Fruit fly (Drosophila melanogaster) whole organism, adult: ENCODE measurements around the gene SecCl.

Source experiments
- CG14711 ChIP-seq: fragments of 200-800 bp; sonication (Bioruptor generic); optimal IDR thresholded peaks from 2 replicates; lab custom pipeline; 2018; ENCODE audit warnings: missing biosample characterization, mild to moderate bottlenecking, missing genetic modification characterization, moderate library complexity
- cic ChIP-seq: fragments of 200-800 bp; sonication (Bioruptor generic); optimal IDR thresholded peaks from 2 replicates; lab custom pipeline; 2017; ENCODE audit warnings: missing biosample characterization, mild to moderate bottlenecking, missing genetic modification characterization, moderate library complexity
- pad ChIP-seq: fragments of 200-800 bp; sonication (Bioruptor generic); optimal IDR thresholded peaks from 3 replicates; lab custom pipeline; 2017; ENCODE audit warnings: missing biosample characterization, missing genetic modification characterization, mild to moderate bottlenecking, moderate library complexity, missing genetic modification reagents

DNA sequence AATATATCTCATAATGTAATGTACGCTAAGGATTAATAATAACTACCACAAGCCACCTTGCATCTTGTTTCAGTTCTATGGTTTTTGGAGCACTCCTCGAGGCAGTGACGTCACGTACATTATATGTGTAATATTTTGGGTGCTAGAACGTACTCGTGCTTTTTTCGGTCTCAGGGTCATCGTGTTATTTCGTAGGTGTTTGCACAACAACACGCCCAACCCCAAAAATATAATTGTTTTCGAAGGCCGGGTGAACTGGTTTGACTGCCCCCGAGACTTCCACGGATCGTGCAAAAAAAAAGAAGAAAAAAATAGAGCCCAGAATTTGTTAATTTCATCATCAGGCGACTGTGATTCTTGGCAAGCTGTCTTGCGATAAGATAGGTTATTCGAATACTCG lies 6.6 kb downstream of the SecCl start:
- TF ChIP-seq cic (GFP tag; lab: Kevin White, UChicago) (no peak), CG14711 (no peak), pad (GFP tag; lab: Kevin White, UChicago) (no peak)
